Worm (Caenorhabditis elegans) whole organism, L3 larva: Measurements from ENCODE around the gene nxf-1.

Experiments used
- R02D3.7 ChIP-seq: fragments of 150-350 bp; optimal IDR thresholded peaks from 2 replicates; lab custom pipeline; 2014; ENCODE audit warnings: missing biosample characterization, missing genetic modification characterization
- ZK546.5 ChIP-seq: sonication (generic microtip); optimal IDR thresholded peaks from 2 replicates; lab custom pipeline; 2017; ENCODE audit warnings: missing biosample characterization, missing genetic modification characterization
- aly-2 ChIP-seq: fragments of 150-350 bp; optimal IDR thresholded peaks from 2 replicates; lab custom pipeline; 2014; ENCODE audit warnings: missing biosample characterization, missing genetic modification characterization
- ama-1 ChIP-seq: fragments of 150-350 bp; optimal IDR thresholded peaks from 2 replicates; lab custom pipeline; 2018
- ceh-16 ChIP-seq: sonication (generic microtip); optimal IDR thresholded peaks from 2 replicates; lab custom pipeline; 2017; ENCODE audit warnings: missing biosample characterization, missing genetic modification characterization
- ceh-28 ChIP-seq: fragments of 150-350 bp; optimal IDR thresholded peaks from 2 replicates; lab custom pipeline; 2014; ENCODE audit warnings: missing biosample characterization, missing genetic modification reagents, missing genetic modification characterization
- ceh-82 ChIP-seq: fragments of 150-350 bp; optimal IDR thresholded peaks from 2 replicates; lab custom pipeline; 2014; ENCODE audit warnings: missing biosample characterization, missing genetic modification characterization
- ceh-9 ChIP-seq: sonication (generic microtip); optimal IDR thresholded peaks from 2 replicates; lab custom pipeline; 2018; ENCODE audit warnings: missing biosample characterization, missing genetic modification characterization
- egl-27 ChIP-seq: sonication (generic microtip); optimal IDR thresholded peaks from 4 replicates; lab custom pipeline; 2017; ENCODE audit warnings: missing biosample characterization, missing genetic modification reagents, missing genetic modification characterization
- egl-5 ChIP-seq: fragments of 150-350 bp; optimal IDR thresholded peaks from 2 replicates; lab custom pipeline; 2017; ENCODE audit warnings: missing biosample characterization, missing genetic modification reagents, missing genetic modification characterization, inconsistent platforms
- elt-1 ChIP-seq: fragments of 150-350 bp; optimal IDR thresholded peaks from 2 replicates; lab custom pipeline; 2014; ENCODE audit warnings: missing biosample characterization, missing genetic modification characterization
- elt-2 ChIP-seq: sonication (generic microtip); optimal IDR thresholded peaks from 2 replicates; lab custom pipeline; 2016; ENCODE audit warnings: missing genetic modification reagents, mild to moderate bottlenecking, missing genetic modification characterization, missing compliant biosample characterization
- elt-3 ChIP-seq, 3 experiments: fragments of 150-350 bp in 1 of 3; sonication (generic microtip) in 2 of 3; optimal IDR thresholded peaks; 2 replicates in 2 of 3; 4 replicates in 1 of 3; lab custom pipeline; 2014 to 2017; ENCODE audit warnings: missing biosample characterization in 3 of 3, missing genetic modification characterization in 3 of 3
- eor-1 ChIP-seq, 2 experiments: fragments of 150-350 bp; optimal IDR thresholded peaks; 2 replicates each; lab custom pipeline; 2014 to 2018; ENCODE audit warnings: missing biosample characterization in 2 of 2, missing genetic modification characterization in 2 of 2
- fkh-10 ChIP-seq: sonication (generic microtip); optimal IDR thresholded peaks from 2 replicates; lab custom pipeline; 2017; ENCODE audit warnings: missing biosample characterization, missing genetic modification reagents, missing genetic modification characterization
- fkh-2 ChIP-seq: fragments of 150-350 bp; optimal IDR thresholded peaks from 2 replicates; lab custom pipeline; 2014; ENCODE audit warnings: missing biosample characterization, missing genetic modification reagents, missing genetic modification characterization
- fos-1 ChIP-seq: fragments of 150-350 bp; optimal IDR thresholded peaks from 2 replicates; lab custom pipeline; 2014; ENCODE audit warnings: missing biosample characterization, missing genetic modification characterization
- jun-1 ChIP-seq: fragments of 150-350 bp; optimal IDR thresholded peaks from 2 replicates; lab custom pipeline; 2014; ENCODE audit warnings: missing biosample characterization, missing genetic modification reagents, missing genetic modification characterization
- lin-15B ChIP-seq: fragments of 150-350 bp; optimal IDR thresholded peaks from 2 replicates; lab custom pipeline; 2014; ENCODE audit warnings: missing biosample characterization, missing genetic modification characterization
- lsy-12 ChIP-seq: sonication (generic microtip); optimal IDR thresholded peaks from 2 replicates; lab custom pipeline; 2016; ENCODE audit warnings: mild to moderate bottlenecking, missing genetic modification characterization, missing compliant biosample characterization
- mdl-1 ChIP-seq: fragments of 150-350 bp; optimal IDR thresholded peaks from 2 replicates; lab custom pipeline; 2014; ENCODE audit warnings: missing biosample characterization, missing genetic modification characterization
- nhr-11 ChIP-seq: fragments of 150-350 bp; optimal IDR thresholded peaks from 2 replicates; lab custom pipeline; 2014; ENCODE audit warnings: missing biosample characterization, missing genetic modification characterization
- nhr-12 ChIP-seq: fragments of 150-350 bp; optimal IDR thresholded peaks from 2 replicates; lab custom pipeline; 2014; ENCODE audit warnings: missing biosample characterization, missing genetic modification characterization
- nhr-23 ChIP-seq: fragments of 150-350 bp; optimal IDR thresholded peaks from 2 replicates; lab custom pipeline; 2014; ENCODE audit warnings: missing biosample characterization, missing genetic modification reagents, missing genetic modification characterization
- nhr-25 ChIP-seq: sonication (generic microtip); optimal IDR thresholded peaks from 2 replicates; lab custom pipeline; 2017; ENCODE audit warnings: missing biosample characterization, missing genetic modification characterization
- nhr-28 ChIP-seq: fragments of 150-350 bp; optimal IDR thresholded peaks from 2 replicates; lab custom pipeline; 2014; ENCODE audit warnings: missing biosample characterization, missing genetic modification characterization
- nhr-67 ChIP-seq: fragments of 150-350 bp; optimal IDR thresholded peaks from 2 replicates; lab custom pipeline; 2014; ENCODE audit warnings: missing biosample characterization, missing genetic modification characterization
- nhr-77 ChIP-seq: fragments of 150-350 bp; optimal IDR thresholded peaks from 2 replicates; lab custom pipeline; 2014; ENCODE audit warnings: missing biosample characterization, missing genetic modification characterization
- pha-4 ChIP-seq: fragments of 150-350 bp; optimal IDR thresholded peaks from 2 replicates; lab custom pipeline; 2014; ENCODE audit warnings: missing biosample characterization, missing genetic modification reagents, missing genetic modification characterization
- pqm-1 ChIP-seq: fragments of 150-350 bp; optimal IDR thresholded peaks from 2 replicates; lab custom pipeline; 2017; ENCODE audit warnings: missing biosample characterization, missing genetic modification characterization, inconsistent platforms
- skn-1 ChIP-seq: fragments of 150-350 bp; optimal IDR thresholded peaks from 2 replicates; lab custom pipeline; 2014; ENCODE audit warnings: missing biosample characterization, missing genetic modification characterization
- snpc-4 ChIP-seq: fragments of 150-350 bp; optimal IDR thresholded peaks from 2 replicates; lab custom pipeline; 2014; ENCODE audit warnings: missing biosample characterization, missing genetic modification characterization
- unc-39 ChIP-seq: sonication (generic microtip); optimal IDR thresholded peaks from 4 replicates; lab custom pipeline; 2017; ENCODE audit warnings: missing biosample characterization, missing genetic modification characterization
- unc-62 ChIP-seq: fragments of 150-350 bp; sonication (generic microtip); optimal IDR thresholded peaks from 4 replicates; lab custom pipeline; 2014; ENCODE audit warnings: missing biosample characterization, missing genetic modification reagents, missing genetic modification characterization
- zag-1 ChIP-seq: fragments of 150-350 bp; optimal IDR thresholded peaks from 2 replicates; lab custom pipeline; 2014; ENCODE audit warnings: missing biosample characterization, missing genetic modification characterization
- ztf-11 ChIP-seq: fragments of 150-350 bp; optimal IDR thresholded peaks from 2 replicates; lab custom pipeline; 2014; ENCODE audit warnings: missing biosample characterization, missing genetic modification characterization
- ztf-4 ChIP-seq: fragments of 150-350 bp; optimal IDR thresholded peaks from 2 replicates; lab custom pipeline; 2014; ENCODE audit warnings: missing biosample characterization, missing genetic modification characterization

Gene nxf-1

ce11 chrV:14408774-14409173 is 6.0 kb downstream of the nxf-1 start, which contains the start of gene gnrr-2:
gnrr-2 (plus strand) TSS chrV:14409074.
- no peak for TF ChIP-seq elt-2
- TF ChIP-seq skn-1 (tag; lab: Kevin White, UChicago) = no peak
- TF ChIP-seq ama-1 (lab: Kevin White, UChicago) = no peak
- TF ChIP-seq elt-3 (tag; optimal IDR thresholded peaks at IDR 0.05; lab: Kevin White, UChicago) = no peak
- no peak for TF ChIP-seq ztf-11 (tag; lab: Kevin White, UChicago)
- TF ChIP-seq nhr-77 = no peak
- TF ChIP-seq nhr-12 (tag; lab: Kevin White, UChicago) = no peak
- no peak for TF ChIP-seq snpc-4 (tag; lab: Kevin White, UChicago)
- no peak for TF ChIP-seq unc-62
- no peak for TF ChIP-seq R02D3.7 (tag; lab: Kevin White, UChicago)
- TF ChIP-seq ceh-9 (tag; lab: Kevin White, UChicago) = no peak
- no peak for TF ChIP-seq nhr-23 (tag; lab: Kevin White, UChicago)
- no peak for TF ChIP-seq unc-39
- no peak for TF ChIP-seq eor-1 (tag; optimal IDR thresholded peaks at IDR 0.05; lab: Kevin White, UChicago)
- no peak for TF ChIP-seq egl-5 (tag; lab: Kevin White, UChicago)
- no peak for TF ChIP-seq nhr-28

ce11 chrV:14405647-14406046 is 9.2 kb downstream of the nxf-1 start:
- TF ChIP-seq pha-4 (tag; lab: Kevin White, UChicago) (no peak), jun-1 (tag; lab: Kevin White, UChicago) (no peak)

ce11 chrV:14396123-14396669 is 18.6 kb downstream of the nxf-1 start:
- TF ChIP-seq fkh-10 (GFP tag; lab: Kevin White, UChicago) (no peak), nhr-25 (no peak), snpc-4 (tag; lab: Kevin White, UChicago) (no peak), eor-1 (tag; optimal IDR thresholded peaks at IDR 0.05; lab: Kevin White, UChicago) (no peak), fos-1 (tag; lab: Kevin White, UChicago) (no peak), ZK546.5 (no peak), ztf-11 (tag; lab: Kevin White, UChicago) (no peak), jun-1 (tag; lab: Kevin White, UChicago) (no peak), egl-27 (tag; lab: Kevin White, UChicago) (no peak), lsy-12 (tag; lab: Kevin White, UChicago) (no peak), pqm-1 (tag; lab: Kevin White, UChicago) (no peak), nhr-77 (no peak), mdl-1 (tag; lab: Kevin White, UChicago) (no peak), ceh-82 (tag; lab: Kevin White, UChicago) (no peak), nhr-23 (tag; lab: Kevin White, UChicago) (no peak), skn-1 (tag; lab: Kevin White, UChicago) (no peak), nhr-11 (tag; lab: Kevin White, UChicago) (no peak), R02D3.7 (tag; lab: Kevin White, UChicago) (no peak), zag-1 (tag; lab: Kevin White, UChicago) (no peak)

- no peak for TF ChIP-seq lsy-12 (tag; lab: Kevin White, UChicago)
- no peak for TF ChIP-seq nhr-11 (tag; lab: Kevin White, UChicago)
Observed at ce11 chrV:14394743-14395142, 20.1 kb downstream of the nxf-1 start, which contains the start of gene C15H11.13. C15H11.13 (plus strand) TSS chrV:14395043.

ce11 chrV:14393504-14393903 is 21.3 kb downstream of the nxf-1 start, which contains the start of gene C15H11.1:
C15H11.1 (plus strand) TSS chrV:14393804.
- TF ChIP-seq fos-1 (tag; lab: Kevin White, UChicago) (no peak), fkh-10 (GFP tag; lab: Kevin White, UChicago) (no peak), ceh-28 (tag; lab: Kevin White, UChicago) (no peak), aly-2 (tag; lab: Kevin White, UChicago) (no peak), fkh-2 (tag; lab: Kevin White, UChicago) (no peak), ceh-16 (no peak), nhr-67 (tag; lab: Kevin White, UChicago) (no peak), ztf-4 (tag; lab: Kevin White, UChicago) (no peak), unc-62 (no peak), snpc-4 (tag; lab: Kevin White, UChicago) (no peak), elt-2 (no peak), lin-15B (tag; lab: Kevin White, UChicago) (no peak), nhr-25 (no peak), nhr-12 (tag; lab: Kevin White, UChicago) (no peak), elt-1 (no peak), lsy-12 (tag; lab: Kevin White, UChicago) (no peak), ceh-82 (tag; lab: Kevin White, UChicago) (no peak), jun-1 (tag; lab: Kevin White, UChicago) (no peak), skn-1 (tag; lab: Kevin White, UChicago) (no peak)
